Fruit fly (Drosophila melanogaster): ENCODE data around the gene MstProx.

- TF ChIP-seq Myc (optimal IDR thresholded peaks at IDR 0.05) (no peak), dsf (GFP tag; optimal IDR thresholded peaks at IDR 0.05; ENCODE audit: borderline replicate concordance) (no peak), CG9705 (GFP tag; optimal IDR thresholded peaks at IDR 0.05) (no peak), OdsH (GFP tag; optimal IDR thresholded peaks at IDR 0.05) (no peak), psq (GFP tag; optimal IDR thresholded peaks at IDR 0.05) (peak; percentile 50), woc (GFP tag; optimal IDR thresholded peaks at IDR 0.05) (peak; percentile 8), lola (GFP tag; optimal IDR thresholded peaks at IDR 0.05) (no peak), jim (GFP tag; optimal IDR thresholded peaks at IDR 0.05) (no peak), ey (GFP tag; optimal IDR thresholded peaks at IDR 0.05) (no peak), foxo (GFP tag; optimal IDR thresholded peaks at IDR 0.05) (no peak), h (GFP tag; optimal IDR thresholded peaks at IDR 0.05) (no peak), sv (GFP tag; optimal IDR thresholded peaks at IDR 0.05) (no peak), br (GFP tag; optimal IDR thresholded peaks at IDR 0.05) (no peak)
Observed at dm6 chr3R:7322549-7322948, 46.6 kb downstream of the MstProx start.
